Worm (Caenorhabditis elegans) whole organism, young adult: ENCODE results near the gene exh-1.
A peak's percentile ranks its signal among the peaks of the same experiment; 100 is the strongest.

ENCODE experiments used
- B0019.2 ChIP-seq: fragments of 200-800 bp; sonication (Bioruptor generic); conservative IDR thresholded peaks from 2 replicates; pipeline ENCODE4 v1.3.6; 2022; ENCODE audit warnings: missing genetic modification reagents, missing genetic modification characterization, missing compliant biosample characterization
- B0035.1 ChIP-seq: sonication (generic microtip); optimal IDR thresholded peaks from 2 replicates; lab custom pipeline; 2016; ENCODE audit warnings: missing genetic modification characterization, mild to moderate bottlenecking, missing compliant biosample characterization, missing genotype, missing genetic modification reagents
- B0261.1 ChIP-seq: sonication (generic microtip); optimal IDR thresholded peaks from 2 replicates; lab custom pipeline; 2016; ENCODE audit warnings: mild to moderate bottlenecking, missing genetic modification characterization, moderate library complexity, missing compliant biosample characterization
- B0336.3 ChIP-seq: fragments of 200-800 bp; sonication (Bioruptor generic); IDR thresholded peaks from 2 replicates; pipeline ENCODE4 v1.3.6; 2022; ENCODE audit warnings: missing genetic modification characterization, missing compliant biosample characterization
- F22D6.2 ChIP-seq: sonication (generic microtip); optimal IDR thresholded peaks from 2 replicates; lab custom pipeline; 2016; ENCODE audit warnings: mild to moderate bottlenecking, missing genetic modification characterization, missing compliant biosample characterization
- F33H1.4 ChIP-seq: fragments of 200-800 bp; sonication (Bioruptor generic); IDR thresholded peaks from 2 replicates; pipeline ENCODE4 v1.3.6; 2022; ENCODE audit warnings: missing genetic modification reagents, missing genetic modification characterization, missing compliant biosample characterization
- F49E8.2 ChIP-seq: sonication (generic microtip); optimal IDR thresholded peaks from 3 replicates; lab custom pipeline; 2017; ENCODE audit warnings: missing genetic modification characterization, mild to moderate bottlenecking, missing compliant biosample characterization, antibody characterized with exemption, moderate library complexity; ENCODE audit not compliant: insufficient read depth
- F52B5.7 ChIP-seq: sonication (generic microtip); optimal IDR thresholded peaks from 2 replicates; lab custom pipeline; 2016; ENCODE audit warnings: mild to moderate bottlenecking, missing genetic modification characterization, missing compliant biosample characterization
- Y53G8AR.9 ChIP-seq: fragments of 200-800 bp; sonication (Bioruptor generic); conservative IDR thresholded peaks from 2 replicates; pipeline ENCODE4 v1.3.6; 2022; ENCODE audit warnings: missing genetic modification reagents, missing genetic modification characterization, missing compliant biosample characterization
- Y56A3A.18 ChIP-seq: fragments of 200-800 bp; sonication (Bioruptor generic); IDR thresholded peaks from 2 replicates; pipeline ENCODE4 v1.3.6; 2022; ENCODE audit warnings: missing genetic modification reagents, missing genetic modification characterization, missing compliant biosample characterization
- ama-1 ChIP-seq, 3 experiments: fragments of 150-350 bp in 1 of 3; sonication (generic microtip) in 2 of 3; optimal IDR thresholded peaks; 2 replicates each; lab custom pipeline; 2014 to 2018; ENCODE audit warnings: missing biosample characterization in 2 of 3, missing genetic modification characterization in 2 of 3, missing genetic modification reagents in 2 of 3
- attf-3 ChIP-seq: fragments of 200-800 bp; sonication (Bioruptor generic); conservative IDR thresholded peaks from 2 replicates; pipeline ENCODE4 v1.3.6; 2022; ENCODE audit warnings: missing genetic modification reagents, missing genetic modification characterization, missing compliant biosample characterization
- attf-5 ChIP-seq: fragments of 200-800 bp; sonication (Bioruptor generic); optimal IDR thresholded peaks from 2 replicates; lab custom pipeline; 2018; ENCODE audit warnings: mild to moderate bottlenecking, missing genetic modification characterization, missing compliant biosample characterization
- bed-1 ChIP-seq: fragments of 200-800 bp; sonication (Bioruptor generic); IDR thresholded peaks from 2 replicates; pipeline ENCODE4 v1.3.6; 2022; ENCODE audit warnings: missing genetic modification reagents, missing genetic modification characterization, missing compliant biosample characterization
- bed-2 ChIP-seq: fragments of 200-800 bp; sonication (Bioruptor generic); IDR thresholded peaks from 2 replicates; pipeline ENCODE4 v1.3.6; 2022; ENCODE audit warnings: missing genetic modification reagents, missing genetic modification characterization, missing compliant biosample characterization
- ccch-3 ChIP-seq: fragments of 200-800 bp; sonication (Bioruptor generic); optimal IDR thresholded peaks from 2 replicates; lab custom pipeline; 2018; ENCODE audit warnings: mild to moderate bottlenecking, missing genetic modification characterization, missing compliant biosample characterization
- cebp-2 ChIP-seq: fragments of 200-800 bp; sonication (Bioruptor generic); IDR thresholded peaks from 2 replicates; pipeline ENCODE4 v1.3.6; 2022; ENCODE audit warnings: missing genetic modification characterization, missing compliant biosample characterization
- ceh-58 ChIP-seq: fragments of 200-800 bp; sonication (Bioruptor generic); IDR thresholded peaks from 2 replicates; pipeline ENCODE4 v1.3.6; 2022; ENCODE audit warnings: missing genetic modification characterization, missing compliant biosample characterization
- ceh-91 ChIP-seq: fragments of 200-800 bp; sonication (Bioruptor generic); IDR thresholded peaks from 2 replicates; pipeline ENCODE4 v1.3.6; 2022; ENCODE audit warnings: missing genetic modification reagents, missing genetic modification characterization, missing compliant biosample characterization
- efl-1 ChIP-seq: fragments of 150-350 bp; optimal IDR thresholded peaks from 2 replicates; lab custom pipeline; 2014; ENCODE audit warnings: missing biosample characterization, missing genetic modification reagents, missing genetic modification characterization
- egl-18 ChIP-seq: fragments of 200-800 bp; sonication (Bioruptor generic); IDR thresholded peaks from 2 replicates; pipeline ENCODE4 v1.3.6; 2022; ENCODE audit warnings: missing genetic modification reagents, missing genetic modification characterization, missing compliant biosample characterization
- egrh-3 ChIP-seq: fragments of 200-800 bp; sonication (Bioruptor generic); IDR thresholded peaks from 2 replicates; pipeline ENCODE4 v1.3.6; 2022; ENCODE audit warnings: missing genetic modification reagents, missing genetic modification characterization, missing compliant biosample characterization
- ets-4 ChIP-seq: fragments of 200-800 bp; sonication (Bioruptor generic); optimal IDR thresholded peaks from 2 replicates; lab custom pipeline; 2018; ENCODE audit warnings: mild to moderate bottlenecking, missing genetic modification characterization, missing compliant biosample characterization
- fkh-3 ChIP-seq: sonication (generic microtip); optimal IDR thresholded peaks from 2 replicates; lab custom pipeline; 2016; ENCODE audit warnings: mild to moderate bottlenecking, missing genetic modification characterization, missing compliant biosample characterization
- hmg-20 ChIP-seq: fragments of 200-800 bp; sonication (Bioruptor generic); IDR thresholded peaks from 2 replicates; pipeline ENCODE4 v1.3.6; 2022; ENCODE audit warnings: missing genetic modification reagents, missing genetic modification characterization, missing compliant biosample characterization
- hsf-1 ChIP-seq: fragments of 200-800 bp; sonication (Bioruptor generic); IDR thresholded peaks from 2 replicates; pipeline ENCODE4 v1.3.6; 2022; ENCODE audit warnings: missing genetic modification reagents, missing genetic modification characterization, missing compliant biosample characterization
- lin-35 ChIP-seq, 3 experiments: fragments of 150-350 bp in 2 of 3; sonication (generic microtip) in 1 of 3; optimal IDR thresholded peaks; 2 replicates each; lab custom pipeline; 2014 to 2018; ENCODE audit warnings: missing biosample characterization in 3 of 3, missing genetic modification characterization in 3 of 3, missing genetic modification reagents in 3 of 3
- lin-40 ChIP-seq: sonication (generic microtip); optimal IDR thresholded peaks from 2 replicates; lab custom pipeline; 2016; ENCODE audit warnings: missing genetic modification characterization, mild to moderate bottlenecking, missing compliant biosample characterization, missing genotype, missing genetic modification reagents
- madf-3 ChIP-seq: fragments of 200-800 bp; sonication (Bioruptor generic); IDR thresholded peaks from 2 replicates; pipeline ENCODE4 v1.3.6; 2022; ENCODE audit warnings: missing genetic modification reagents, missing genetic modification characterization, missing compliant biosample characterization
- madf-6 ChIP-seq: fragments of 200-800 bp; sonication (Bioruptor generic); IDR thresholded peaks from 2 replicates; pipeline ENCODE4 v1.3.6; 2022; ENCODE audit warnings: missing genetic modification reagents, missing genetic modification characterization, missing compliant biosample characterization
- madf-8 ChIP-seq: fragments of 200-800 bp; sonication (Bioruptor generic); conservative IDR thresholded peaks from 2 replicates; pipeline ENCODE4 v1.3.6; 2022; ENCODE audit warnings: missing genetic modification reagents, missing genetic modification characterization, missing compliant biosample characterization
- mes-4 ChIP-seq: sonication (generic microtip); optimal IDR thresholded peaks from 2 replicates; lab custom pipeline; 2016; ENCODE audit warnings: missing genotype, missing genetic modification characterization, missing compliant biosample characterization
- nhr-90 ChIP-seq: sonication (generic microtip); optimal IDR thresholded peaks from 2 replicates; lab custom pipeline; 2016; ENCODE audit warnings: missing genotype, mild to moderate bottlenecking, missing genetic modification characterization, missing compliant biosample characterization
- rcor-1 ChIP-seq: fragments of 200-800 bp; sonication (Bioruptor generic); IDR thresholded peaks from 2 replicates; pipeline ENCODE4 v1.3.6; 2022; ENCODE audit warnings: missing genetic modification reagents, missing genetic modification characterization, missing compliant biosample characterization
- snpc-1.1 ChIP-seq: sonication (generic microtip); optimal IDR thresholded peaks from 2 replicates; lab custom pipeline; 2017; ENCODE audit warnings: missing genetic modification characterization, mild to moderate bottlenecking, missing compliant biosample characterization, antibody characterized with exemption, moderate library complexity, missing genotype, missing genetic modification reagents; ENCODE audit not compliant: insufficient read depth
- somi-1 ChIP-seq: fragments of 200-800 bp; sonication (Bioruptor generic); optimal IDR thresholded peaks from 2 replicates; lab custom pipeline; 2018; ENCODE audit warnings: mild to moderate bottlenecking, missing genetic modification characterization, missing compliant biosample characterization
- sptf-2 ChIP-seq: fragments of 200-800 bp; sonication (Bioruptor generic); optimal IDR thresholded peaks from 2 replicates; lab custom pipeline; 2018; ENCODE audit warnings: mild to moderate bottlenecking, missing genetic modification characterization, missing compliant biosample characterization
- tbp1 ChIP-seq: fragments of 200-800 bp; sonication (Bioruptor generic); optimal IDR thresholded peaks from 2 replicates; lab custom pipeline; 2018; ENCODE audit warnings: mild to moderate bottlenecking, missing genetic modification characterization, missing compliant biosample characterization
- tbx-9 ChIP-seq: sonication (generic microtip); optimal IDR thresholded peaks from 2 replicates; lab custom pipeline; 2016; ENCODE audit warnings: borderline replicate concordance, missing genetic modification characterization, inconsistent platforms, missing compliant biosample characterization
- ztf-22 ChIP-seq: fragments of 200-800 bp; sonication (Bioruptor generic); optimal IDR thresholded peaks from 2 replicates; lab custom pipeline; 2018; ENCODE audit warnings: mild to moderate bottlenecking, missing genetic modification characterization, moderate library complexity, missing compliant biosample characterization
- ztf-25 ChIP-seq: fragments of 200-800 bp; sonication (Bioruptor generic); IDR thresholded peaks from 2 replicates; pipeline ENCODE4 v1.3.6; 2022; ENCODE audit warnings: missing genetic modification reagents, missing genetic modification characterization, missing compliant biosample characterization
- ztf-28 ChIP-seq: fragments of 200-800 bp; sonication (Bioruptor generic); IDR thresholded peaks from 2 replicates; pipeline ENCODE4 v1.3.6; 2022; ENCODE audit warnings: missing genetic modification reagents, missing genetic modification characterization, missing compliant biosample characterization

exh-1 gene

ce11 chrV:3169838-3170237, 13.0 kb downstream of the exh-1 start, which contains the start of gene srbc-6:
TSS of gene srbc-6 (plus strand) at chrV:3170138.
- TF ChIP-seq tbx-9: no peak
- no peak for TF ChIP-seq ets-4 (GFP tag; lab: Kevin White, UChicago)
- no peak for TF ChIP-seq F33H1.4 (GFP tag; lab: Robert Waterston, UW)
- no peak for TF ChIP-seq lin-40 (tag; lab: Kevin White, UChicago)
- no peak for TF ChIP-seq B0261.1 (tag; lab: Kevin White, UChicago)
- no peak for TF ChIP-seq cebp-2
- no peak for TF ChIP-seq rcor-1 (GFP tag; lab: Robert Waterston, UW)
- TF ChIP-seq B0035.1 (tag; lab: Kevin White, UChicago): no peak
- no peak for TF ChIP-seq madf-6 (GFP tag; lab: Robert Waterston, UW)
- no peak for TF ChIP-seq ama-1 (optimal IDR thresholded peaks at IDR 0.05; lab: Kevin White, UChicago)
- TF ChIP-seq ama-1 (GFP tag; optimal IDR thresholded peaks at IDR 0.05; lab: Kevin White, UChicago): no peak
- no peak for TF ChIP-seq ceh-58 (GFP tag; lab: Robert Waterston, UW)

ce11 chrV:3171625-3172024, 14.7 kb downstream of the exh-1 start:
- no peak for TF ChIP-seq snpc-1.1
- TF ChIP-seq ztf-22: no peak
- no peak for TF ChIP-seq efl-1 (GFP tag; lab: Kevin White, UChicago)
- no peak for TF ChIP-seq ztf-25 (GFP tag; lab: Robert Waterston, UW)
- TF ChIP-seq Y56A3A.18: no peak
- TF ChIP-seq attf-5: no peak
- no peak for TF ChIP-seq bed-1 (GFP tag; lab: Robert Waterston, UW)
- TF ChIP-seq fkh-3 (tag; lab: Kevin White, UChicago): no peak

ce11 chrV:3176161-3176560, 19.3 kb downstream of the exh-1 start, which contains the start of gene srab-8:
TSS of gene srab-8 (plus strand) at chrV:3176461.
- TF ChIP-seq madf-8 (GFP tag; lab: Robert Waterston, UW) (no peak), F49E8.2 (no peak), egl-18 (no peak), sptf-2 (no peak), B0261.1 (tag; lab: Kevin White, UChicago) (no peak), hsf-1 (GFP tag; lab: Robert Waterston, UW) (no peak)
- TF ChIP-seq, all 124 proteins: peak for 0

ce11 chrV:3185855-3186254, 29.0 kb downstream of the exh-1 start:
- TF ChIP-seq ama-1 (optimal IDR thresholded peaks at IDR 0.05; lab: Kevin White, UChicago): no peak
- no peak for TF ChIP-seq ama-1 (GFP tag; optimal IDR thresholded peaks at IDR 0.05; lab: Kevin White, UChicago)
- no peak for TF ChIP-seq attf-3
- no peak for TF ChIP-seq hmg-20 (GFP tag; lab: Robert Waterston, UW)
- TF ChIP-seq egrh-3 (GFP tag; lab: Robert Waterston, UW): peak; percentile 78; the same call in 1 of the 2 replicates
- TF ChIP-seq lin-35 (GFP tag; optimal IDR thresholded peaks at IDR 0.05; lab: Kevin White, UChicago): no peak
- TF ChIP-seq, all 124 proteins: peak for 1

- no peak for TF ChIP-seq tbx-9
- no peak for TF ChIP-seq ztf-28 (GFP tag; lab: Robert Waterston, UW)
- no peak for TF ChIP-seq B0019.2
- no peak for TF ChIP-seq tbp1 (GFP tag; lab: Kevin White, UChicago)
- TF ChIP-seq ceh-91: no peak
- TF ChIP-seq madf-3 (GFP tag; lab: Robert Waterston, UW): no peak
- no peak for TF ChIP-seq B0336.3 (GFP tag; lab: Robert Waterston, UW)
- no peak for TF ChIP-seq bed-2 (GFP tag; lab: Robert Waterston, UW)
- TF ChIP-seq mes-4 (tag; lab: Kevin White, UChicago): no peak
- no peak for TF ChIP-seq ztf-25 (GFP tag; lab: Robert Waterston, UW)
- no peak for TF ChIP-seq attf-5
- TF ChIP-seq Y53G8AR.9 (GFP tag; lab: Robert Waterston, UW): no peak
- TF ChIP-seq nhr-90 (tag; lab: Kevin White, UChicago): no peak
- TF ChIP-seq somi-1: no peak
- TF ChIP-seq ccch-3 (GFP tag; lab: Kevin White, UChicago): no peak
- no peak for TF ChIP-seq F22D6.2 (tag; lab: Kevin White, UChicago)
- no peak for TF ChIP-seq F52B5.7 (tag; lab: Kevin White, UChicago)
These were observed 31.2 kb downstream of the exh-1 start, which contains the start of gene lag-2 for ce11 chrV:3188043-3188442. TSS of gene lag-2 (plus strand) at chrV:3188343.
